Fruit fly (Drosophila melanogaster) whole organism, embryonic: ENCODE measurements around the gene tst.
A peak's percentile ranks its signal among the peaks of the same experiment; 100 is the strongest.

Experiments
- Antp ChIP-seq: fragments of 200-800 bp; sonication (Bioruptor generic); optimal IDR thresholded peaks from 3 replicates; lab custom pipeline; 2016; ENCODE audit warnings: missing biosample characterization, missing genetic modification characterization
- Bteb2 ChIP-seq: fragments of 200-800 bp; sonication (Bioruptor generic); optimal IDR thresholded peaks from 2 replicates; lab custom pipeline; 2016; ENCODE audit warnings: missing biosample characterization, missing genetic modification characterization
- CG12299 ChIP-seq: fragments of 200-800 bp; sonication (Bioruptor generic); optimal IDR thresholded peaks from 2 replicates; lab custom pipeline; 2018; ENCODE audit warnings: missing biosample characterization, mild to moderate bottlenecking, missing genetic modification characterization
- CG14710 ChIP-seq: fragments of 200-800 bp; sonication (Bioruptor generic); optimal IDR thresholded peaks from 3 replicates; lab custom pipeline; 2019; ENCODE audit warnings: missing biosample characterization, mild to moderate bottlenecking, missing genetic modification characterization, moderate library complexity
- CG14965 ChIP-seq: fragments of 200-800 bp; sonication (Bioruptor generic); optimal IDR thresholded peaks from 2 replicates; lab custom pipeline; 2016; ENCODE audit warnings: missing biosample characterization, missing genetic modification characterization, borderline replicate concordance
- CG15601 ChIP-seq: fragments of 200-800 bp; sonication (Bioruptor generic); optimal IDR thresholded peaks from 3 replicates; lab custom pipeline; 2019; ENCODE audit warnings: missing biosample characterization, mild to moderate bottlenecking, missing genetic modification characterization, moderate library complexity
- CG1602 ChIP-seq: fragments of 200-800 bp; sonication (Bioruptor generic); optimal IDR thresholded peaks from 3 replicates; lab custom pipeline; 2016; ENCODE audit warnings: missing biosample characterization, missing genetic modification characterization
- CG1603 ChIP-seq: fragments of 200-800 bp; sonication (Bioruptor generic); optimal IDR thresholded peaks from 2 replicates; lab custom pipeline; 2019; ENCODE audit warnings: missing biosample characterization, mild to moderate bottlenecking, missing genetic modification characterization, moderate library complexity
- CG17829 ChIP-seq: fragments of 200-800 bp; optimal IDR thresholded peaks from 2 replicates; lab custom pipeline; 2019; ENCODE audit warnings: missing biosample characterization, mild to moderate bottlenecking, missing genetic modification characterization, moderate library complexity
- CG18599 ChIP-seq: fragments of 200-800 bp; sonication (Bioruptor generic); optimal IDR thresholded peaks from 3 replicates; lab custom pipeline; 2017; ENCODE audit warnings: missing biosample characterization, missing genetic modification characterization, mild to moderate bottlenecking, moderate library complexity, missing genetic modification reagents
- CG30020 ChIP-seq: fragments of 200-800 bp; optimal IDR thresholded peaks from 2 replicates; lab custom pipeline; 2019; ENCODE audit warnings: missing biosample characterization, mild to moderate bottlenecking, missing genetic modification characterization, moderate library complexity
- CG32772 ChIP-seq: fragments of 200-800 bp; sonication (Bioruptor generic); IDR thresholded peaks from 2 replicates; pipeline ENCODE4 v1.3.6; 2022; ENCODE audit warnings: missing biosample characterization, missing genetic modification characterization
- CG34224 ChIP-seq: fragments of 200-800 bp; sonication (Bioruptor generic); IDR thresholded peaks from 3 replicates; pipeline ENCODE4 v1.3.6; 2022; ENCODE audit warnings: missing biosample characterization, missing genetic modification characterization; ENCODE audit not compliant: partially characterized antibody
- CG4854 ChIP-seq: fragments of 200-800 bp; sonication (Bioruptor generic); optimal IDR thresholded peaks from 2 replicates; lab custom pipeline; 2016; ENCODE audit warnings: missing biosample characterization, missing genetic modification characterization, inconsistent platforms
- CG6272 ChIP-seq: fragments of 200-800 bp; sonication (Bioruptor generic); IDR thresholded peaks from 2 replicates; pipeline ENCODE4 v1.3.6; 2022; ENCODE audit warnings: missing biosample characterization, missing genetic modification characterization
- CG6765 ChIP-seq: fragments of 200-800 bp; sonication (Bioruptor generic); optimal IDR thresholded peaks from 3 replicates; lab custom pipeline; 2017; ENCODE audit warnings: missing biosample characterization, mild to moderate bottlenecking, missing genetic modification characterization
- CG7556 ChIP-seq: fragments of 200-800 bp; sonication (Bioruptor generic); optimal IDR thresholded peaks from 2 replicates; lab custom pipeline; 2017; ENCODE audit warnings: missing biosample characterization, mild to moderate bottlenecking, missing genetic modification characterization
- CG8944 ChIP-seq: fragments of 200-800 bp; sonication (Bioruptor generic); optimal IDR thresholded peaks from 3 replicates; lab custom pipeline; 2016; ENCODE audit warnings: missing biosample characterization, missing genetic modification characterization
- Chrac-16 ChIP-seq: fragments of 200-800 bp; sonication (Bioruptor generic); optimal IDR thresholded peaks from 3 replicates; lab custom pipeline; 2016; ENCODE audit warnings: missing biosample characterization, missing genetic modification characterization
- HLHmδ ChIP-seq: fragments of 200-800 bp; sonication (Bioruptor generic); optimal IDR thresholded peaks from 2 replicates; lab custom pipeline; 2018; ENCODE audit warnings: missing biosample characterization, mild to moderate bottlenecking, missing genetic modification characterization, moderate library complexity
- Hr51 ChIP-seq, 2 experiments: fragments of 200-800 bp; sonication (Bioruptor generic); optimal IDR thresholded peaks; 2 replicates in 1 of 2; 3 replicates in 1 of 2; lab custom pipeline; 2016 to 2018; ENCODE audit warnings: missing biosample characterization in 2 of 2, missing genetic modification characterization in 2 of 2, mild to moderate bottlenecking in 1 of 2, moderate library complexity in 1 of 2
- Jarid2 ChIP-seq: fragments of 200-800 bp; sonication (Bioruptor generic); optimal IDR thresholded peaks from 3 replicates; lab custom pipeline; 2017; ENCODE audit warnings: mild to moderate bottlenecking, missing biosample characterization, missing genetic modification reagents, missing genetic modification characterization
- Nf-YC ChIP-seq: fragments of 200-800 bp; optimal IDR thresholded peaks from 3 replicates; lab custom pipeline; 2019; ENCODE audit warnings: missing biosample characterization, mild to moderate bottlenecking, missing genetic modification characterization, moderate library complexity
- Oaz ChIP-seq: fragments of 200-800 bp; sonication (Bioruptor generic); IDR thresholded peaks from 2 replicates; pipeline ENCODE4 v1.3.6; 2022; ENCODE audit warnings: missing biosample characterization, missing genetic modification characterization
- Oli ChIP-seq: fragments of 200-800 bp; sonication (Bioruptor generic); optimal IDR thresholded peaks from 2 replicates; lab custom pipeline; 2018; ENCODE audit warnings: missing biosample characterization, mild to moderate bottlenecking, missing genetic modification characterization, moderate library complexity
- Pdp1 ChIP-seq, 2 experiments: fragments of 200-800 bp; sonication (Bioruptor generic); optimal IDR thresholded peaks; 3 replicates each; lab custom pipeline; 2016; ENCODE audit warnings: missing biosample characterization in 2 of 2, missing genetic modification characterization in 2 of 2, mild to moderate bottlenecking in 1 of 2, moderate library complexity in 1 of 2
- Sin3A ChIP-seq: fragments of >200 bp; optimal IDR thresholded peaks from 2 replicates; lab custom pipeline; 2018
- Ssrp ChIP-seq: fragments of 200-800 bp; sonication (Bioruptor generic); optimal IDR thresholded peaks from 2 replicates; lab custom pipeline; 2018; ENCODE audit warnings: missing biosample characterization, mild to moderate bottlenecking, missing genetic modification characterization, moderate library complexity
- Xrp1 ChIP-seq: fragments of 200-800 bp; sonication (Bioruptor generic); IDR thresholded peaks from 2 replicates; pipeline ENCODE4 v1.3.6; 2022; ENCODE audit warnings: missing biosample characterization, missing genetic modification characterization
- bcd ChIP-seq: fragments of 200-800 bp; sonication (Bioruptor generic); optimal IDR thresholded peaks from 2 replicates; lab custom pipeline; 2017; ENCODE audit warnings: missing biosample characterization, mild to moderate bottlenecking, missing genetic modification characterization
- corto ChIP-seq: fragments of 200-800 bp; sonication (Bioruptor generic); optimal IDR thresholded peaks from 2 replicates; lab custom pipeline; 2016; ENCODE audit warnings: missing biosample characterization, mild to moderate bottlenecking, missing genetic modification characterization, moderate library complexity
- dm ChIP-seq: fragments of 200-800 bp; sonication (Bioruptor generic); optimal IDR thresholded peaks from 3 replicates; lab custom pipeline; 2016; ENCODE audit warnings: missing biosample characterization, missing genetic modification characterization
- dysf ChIP-seq: fragments of 200-800 bp; sonication (Bioruptor generic); IDR thresholded peaks from 3 replicates; pipeline ENCODE4 v1.3.6; 2022; ENCODE audit warnings: missing biosample characterization, missing genetic modification characterization
- esg ChIP-seq: fragments of 200-800 bp; sonication (Bioruptor generic); conservative IDR thresholded peaks from 2 replicates; pipeline ENCODE4 v1.3.6; 2022; ENCODE audit warnings: missing biosample characterization, missing genetic modification characterization
- exex ChIP-seq: fragments of 200-800 bp; sonication (Bioruptor generic); optimal IDR thresholded peaks from 4 replicates; lab custom pipeline; 2018; ENCODE audit warnings: missing biosample characterization, mild to moderate bottlenecking, missing genetic modification characterization, moderate library complexity
- fd3F ChIP-seq: fragments of 200-800 bp; sonication (Bioruptor generic); optimal IDR thresholded peaks from 2 replicates; lab custom pipeline; 2018; ENCODE audit warnings: missing biosample characterization, mild to moderate bottlenecking, missing genetic modification characterization, moderate library complexity
- fu2 ChIP-seq: fragments of 200-800 bp; sonication (Bioruptor generic); optimal IDR thresholded peaks from 2 replicates; lab custom pipeline; 2016; ENCODE audit warnings: missing biosample characterization, missing genetic modification characterization
- ham ChIP-seq: fragments of 200-800 bp; sonication (Bioruptor generic); IDR thresholded peaks from 2 replicates; pipeline ENCODE4 v1.3.6; 2022; ENCODE audit warnings: missing biosample characterization, missing genetic modification characterization
- lola ChIP-seq, 3 experiments: fragments of >200 bp in 2 of 3; fragments of 200-800 bp in 1 of 3; sonication (Bioruptor generic) in 1 of 3; optimal IDR thresholded peaks; 2 replicates each; lab custom pipeline; 2017 to 2019; ENCODE audit warnings: missing biosample characterization in 3 of 3, missing genetic modification characterization in 3 of 3, mild to moderate bottlenecking in 1 of 3, moderate library complexity in 1 of 3
- nau ChIP-seq: fragments of 200-800 bp; sonication (Bioruptor generic); optimal IDR thresholded peaks from 3 replicates; lab custom pipeline; 2017; ENCODE audit warnings: missing biosample characterization, mild to moderate bottlenecking, missing genetic modification characterization, missing genetic modification reagents
- oc ChIP-seq: fragments of 200-800 bp; sonication (Bioruptor generic); optimal IDR thresholded peaks from 2 replicates; lab custom pipeline; 2018; ENCODE audit warnings: missing biosample characterization, mild to moderate bottlenecking, missing genetic modification characterization, moderate library complexity
- pfk ChIP-seq: fragments of 200-800 bp; sonication (Bioruptor generic); optimal IDR thresholded peaks from 2 replicates; lab custom pipeline; 2018; ENCODE audit warnings: missing biosample characterization, mild to moderate bottlenecking, missing genetic modification characterization, moderate library complexity
- pum ChIP-seq: fragments of 200-800 bp; sonication (Bioruptor generic); optimal IDR thresholded peaks from 2 replicates; lab custom pipeline; 2016; ENCODE audit warnings: missing biosample characterization, missing genetic modification characterization
- repo ChIP-seq: fragments of 200-800 bp; sonication (Bioruptor generic); optimal IDR thresholded peaks from 2 replicates; lab custom pipeline; 2016; ENCODE audit warnings: missing biosample characterization, missing genetic modification characterization
- sima ChIP-seq: fragments of 200-800 bp; sonication (Bioruptor generic); optimal IDR thresholded peaks from 2 replicates; lab custom pipeline; 2016; ENCODE audit warnings: missing biosample characterization, missing genetic modification characterization
- sna ChIP-seq: fragments of 200-800 bp; sonication (Bioruptor generic); IDR thresholded peaks from 2 replicates; pipeline ENCODE4 v1.3.6; 2022; ENCODE audit warnings: missing biosample characterization, missing genetic modification characterization; ENCODE audit not compliant: partially characterized antibody
- sr ChIP-seq: fragments of 200-800 bp; sonication (Bioruptor generic); IDR thresholded peaks from 3 replicates; pipeline ENCODE4 v1.3.6; 2022; ENCODE audit warnings: missing biosample characterization, missing genetic modification characterization
- tll ChIP-seq, 2 experiments: fragments of 200-800 bp in 1 of 2; fragments of >200 bp in 1 of 2; sonication (Bioruptor generic) in 1 of 2; optimal IDR thresholded peaks; 2 replicates each; lab custom pipeline; 2017 to 2019; ENCODE audit warnings: missing biosample characterization in 2 of 2, missing genetic modification characterization in 2 of 2, mild to moderate bottlenecking in 1 of 2, moderate library complexity in 1 of 2
- vnd ChIP-seq: fragments of 200-800 bp; sonication (Bioruptor generic); IDR thresholded peaks from 3 replicates; pipeline ENCODE4 v1.3.6; 2022; ENCODE audit warnings: missing biosample characterization, missing genetic modification characterization; ENCODE audit not compliant: partially characterized antibody
- zfh2 ChIP-seq: fragments of 200-800 bp; sonication (Bioruptor generic); optimal IDR thresholded peaks from 2 replicates; lab custom pipeline; 2016; ENCODE audit warnings: missing biosample characterization, missing genetic modification characterization

Gene tst

DNA sequence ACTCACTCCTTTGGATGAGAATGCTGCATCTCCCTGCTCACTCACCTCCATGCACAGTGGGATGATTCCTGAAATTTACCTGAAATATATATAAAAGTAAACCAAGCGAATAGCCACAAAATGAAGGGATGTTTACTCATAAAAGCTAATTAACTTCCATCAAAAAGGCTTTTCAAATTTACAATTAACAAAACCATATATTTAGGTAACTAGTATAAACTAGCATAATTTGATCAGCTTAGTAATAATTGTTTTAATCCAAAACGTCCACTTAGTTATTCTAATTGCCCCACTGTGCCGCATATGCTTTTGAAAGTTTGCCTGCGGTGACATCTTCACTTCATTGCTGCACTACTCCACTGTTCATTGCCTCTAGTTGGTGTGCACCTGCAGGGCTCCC lies 11.3 kb upstream of the tst start (continued):
- peak; percentile 9 to 70 for TF ChIP-seq Pdp1 (GFP tag; optimal IDR thresholded peaks at IDR 0.05; lab: Kevin White, UChicago)
- TF ChIP-seq dm (GFP tag; lab: Kevin White, UChicago) = peak; percentile 39
- TF ChIP-seq oc = peak; percentile 84
- TF ChIP-seq Ssrp = peak; percentile 89
- peak; percentile 85 for TF ChIP-seq CG15601 (tag; lab: Kevin White, UChicago)
- TF ChIP-seq CG1603 (tag; lab: Kevin White, UChicago) = peak; percentile 61
- peak; percentile 11 for TF ChIP-seq CG12299
- peak; percentile 33 for TF ChIP-seq CG4854
- TF ChIP-seq corto (GFP tag; lab: Kevin White, UChicago) = peak; percentile 31
- TF ChIP-seq Hr51 (GFP tag; optimal IDR thresholded peaks at IDR 0.05; lab: Kevin White, UChicago) = peak; percentile 6 to 80
- TF ChIP-seq CG6272 (GFP tag; lab: Robert Waterston, UW) = 0 out of 2 replicates have a peak, but pooled peaks have one; percentile 33
- TF ChIP-seq Nf-YC (tag; lab: Kevin White, UChicago) = no peak
- TF ChIP-seq CG14710 (tag; lab: Kevin White, UChicago) = peak; percentile 90
- TF ChIP-seq CG8944 (GFP tag; lab: Kevin White, UChicago) = peak; percentile 10
- TF ChIP-seq CG17829 (tag; lab: Kevin White, UChicago) = peak; percentile 87
- TF ChIP-seq fu2 (GFP tag; lab: Kevin White, UChicago) = no peak
- peak; percentile 32 for TF ChIP-seq pum (GFP tag; lab: Kevin White, UChicago)
- TF ChIP-seq tll (GFP tag; optimal IDR thresholded peaks at IDR 0.05; lab: Kevin White, UChicago) = no peak
- peak; percentile 72 for TF ChIP-seq CG1602 (GFP tag; lab: Kevin White, UChicago)
- TF ChIP-seq repo (GFP tag; lab: Kevin White, UChicago) = no peak
- peak; percentile 71 for TF ChIP-seq dysf (GFP tag; lab: Robert Waterston, UW)
- no peak for TF ChIP-seq Sin3A (lab: Kevin White, UChicago)
- peak; percentile 49 for TF ChIP-seq CG30020 (tag; lab: Kevin White, UChicago)
- TF ChIP-seq sna (GFP tag; lab: Robert Waterston, UW) = no peak
- peak; percentile 18 for TF ChIP-seq Bteb2
- peak; percentile 76 for TF ChIP-seq Chrac-16 (GFP tag; lab: Kevin White, UChicago)
- TF ChIP-seq ham (GFP tag; lab: Robert Waterston, UW) = no peak
- 0 out of 2 replicates have a peak, but pooled peaks have one; percentile 33 for TF ChIP-seq Oaz
- peak in 1 of 3 experiments; percentile 91 for TF ChIP-seq lola (GFP tag; optimal IDR thresholded peaks at IDR 0.05; lab: Kevin White, UChicago)
- TF ChIP-seq sima (GFP tag; lab: Kevin White, UChicago) = no peak
- TF ChIP-seq CG14965 (GFP tag; lab: Kevin White, UChicago) = no peak
- no peak for TF ChIP-seq zfh2 (GFP tag; lab: Kevin White, UChicago)
- no peak for TF ChIP-seq sr (GFP tag; lab: Robert Waterston, UW)
- TF ChIP-seq Xrp1 = peak; percentile 90
- TF ChIP-seq CG32772 (GFP tag; lab: Robert Waterston, UW) = peak; percentile 65
- peak; percentile 62 for TF ChIP-seq CG18599 (GFP tag; lab: Kevin White, UChicago)
- TF ChIP-seq HLHmδ (GFP tag; lab: Kevin White, UChicago) = no peak
- TF ChIP-seq Antp (GFP tag; lab: Kevin White, UChicago) = peak; percentile 37
- no peak for TF ChIP-seq vnd (GFP tag; lab: Robert Waterston, UW)
- peak; percentile 53 for TF ChIP-seq esg (GFP tag; lab: Robert Waterston, UW)
- TF ChIP-seq exex = no peak
- no peak for TF ChIP-seq pfk
- no peak for TF ChIP-seq CG34224 (GFP tag; lab: Robert Waterston, UW)
- TF ChIP-seq CG6765 = no peak
- peak; percentile 76 for TF ChIP-seq CG7556 (GFP tag; lab: Kevin White, UChicago)
- peak; percentile 67 for TF ChIP-seq bcd (GFP tag; lab: Kevin White, UChicago)
- peak; percentile 59 for TF ChIP-seq nau
- peak; percentile 32 for TF ChIP-seq fd3F (GFP tag; lab: Kevin White, UChicago)
- peak; percentile 90 for TF ChIP-seq Oli (tag; lab: Kevin White, UChicago)
- TF ChIP-seq Jarid2 (GFP tag; lab: Kevin White, UChicago) = peak; percentile 34
